Fruit fly (Drosophila melanogaster) Kc167 (cell line): ENCODE results near the gene raptor.

Experiments used
- Myc ChIP-seq: fragments of >200 bp; optimal IDR thresholded peaks from 2 replicates; lab custom pipeline; 2017; ENCODE audit warnings: missing external identifiers
- Sin3A ChIP-seq: fragments of >200 bp; optimal IDR thresholded peaks from 2 replicates; lab custom pipeline; 2018; ENCODE audit warnings: missing external identifiers
- h ChIP-seq: fragments of >200 bp; optimal IDR thresholded peaks from 3 replicates; lab custom pipeline; 2018; ENCODE audit warnings: missing external identifiers
- insv ChIP-seq: fragments of >200 bp; optimal IDR thresholded peaks from 3 replicates; lab custom pipeline; 2018; ENCODE audit warnings: missing external identifiers
- psq ChIP-seq: fragments of >200 bp; optimal IDR thresholded peaks from 2 replicates; lab custom pipeline; 2017; ENCODE audit warnings: missing external identifiers
- ttk ChIP-seq: sonication (Bioruptor generic); optimal IDR thresholded peaks from 2 replicates; lab custom pipeline; 2017; ENCODE audit warnings: missing external identifiers

Gene raptor

DNA sequence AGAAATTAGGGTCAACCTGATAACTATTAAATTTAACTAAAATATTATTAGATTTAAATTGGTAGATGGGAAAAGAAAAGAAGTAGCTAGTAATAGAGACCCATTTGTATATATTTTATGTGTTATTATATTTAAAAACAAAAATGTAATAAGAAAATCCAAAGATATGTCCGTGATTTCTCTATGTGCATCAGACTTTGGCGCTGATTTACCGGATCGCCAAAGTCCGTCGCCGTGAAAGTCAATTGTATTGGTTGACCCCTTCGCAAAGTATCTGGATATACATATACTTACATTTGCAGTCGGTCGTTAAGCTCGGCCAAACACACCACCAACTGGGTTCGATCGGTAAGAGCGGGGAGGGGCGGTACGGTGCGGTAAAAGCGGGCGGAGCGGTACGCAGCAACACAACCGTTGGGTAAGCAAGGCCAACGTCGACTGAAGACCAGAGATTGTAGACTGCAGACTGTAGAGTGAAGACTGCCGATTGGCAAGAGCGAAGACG is 12.9 kb downstream of the raptor start:
- TF ChIP-seq ttk = no peak
- TF ChIP-seq h = no peak
- TF ChIP-seq Myc = no peak
- TF ChIP-seq insv (lab: Kevin White, UChicago) = no peak
- TF ChIP-seq Sin3A (lab: Kevin White, UChicago) = no peak
- no peak for TF ChIP-seq psq (lab: Kevin White, UChicago)

DNA sequence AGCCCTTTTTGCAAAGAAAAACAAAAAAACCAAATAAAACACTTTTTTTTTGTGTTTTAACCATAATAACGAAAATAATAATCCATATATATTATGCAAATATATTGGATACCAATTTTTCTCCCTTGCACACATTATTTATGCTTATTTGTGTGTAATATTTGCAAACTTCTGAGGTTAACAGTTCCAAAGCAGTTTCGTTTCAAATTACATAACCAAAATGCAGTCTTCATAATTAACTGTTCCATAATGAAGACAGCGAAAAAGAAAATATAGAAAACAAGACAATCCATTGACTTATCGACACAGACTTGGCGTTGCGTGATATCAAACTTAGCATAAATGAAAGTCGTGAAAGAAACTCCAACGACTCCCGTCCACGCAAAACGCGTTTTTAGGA is 14.4 kb downstream of the raptor start:
- TF ChIP-seq Sin3A (lab: Kevin White, UChicago) (no peak), Myc (no peak), ttk (no peak), psq (lab: Kevin White, UChicago) (no peak), h (no peak), insv (lab: Kevin White, UChicago) (no peak)

DNA sequence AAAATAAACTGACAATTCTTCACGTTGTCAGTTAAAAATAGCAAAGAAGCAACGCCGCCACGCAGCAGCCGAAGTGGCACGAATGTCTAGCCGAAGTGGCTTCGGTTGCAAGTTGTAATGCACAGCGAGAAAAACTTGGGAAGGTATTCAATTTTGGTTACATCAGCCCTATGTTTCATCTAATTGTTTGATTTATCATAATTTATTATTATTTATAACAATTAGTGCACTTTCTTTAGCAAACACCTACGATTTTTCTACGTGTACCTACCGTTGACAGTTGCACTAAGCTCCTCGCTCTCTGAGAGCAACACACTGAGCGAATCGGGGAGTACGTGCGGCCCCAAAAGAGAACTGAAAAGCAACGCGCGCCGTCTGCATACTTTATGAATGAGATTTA is 15.2 kb downstream of the raptor start, which contains the start of gene Tsp5D:
Tsp5D (minus strand) TSS at position 13 of the 400 bp plus-strand sequence.
- TF ChIP-seq h = no peak
- no peak for TF ChIP-seq Myc
- TF ChIP-seq Sin3A (lab: Kevin White, UChicago) = no peak
- no peak for TF ChIP-seq ttk
- no peak for TF ChIP-seq psq (lab: Kevin White, UChicago)
- TF ChIP-seq insv (lab: Kevin White, UChicago) = no peak

DNA sequence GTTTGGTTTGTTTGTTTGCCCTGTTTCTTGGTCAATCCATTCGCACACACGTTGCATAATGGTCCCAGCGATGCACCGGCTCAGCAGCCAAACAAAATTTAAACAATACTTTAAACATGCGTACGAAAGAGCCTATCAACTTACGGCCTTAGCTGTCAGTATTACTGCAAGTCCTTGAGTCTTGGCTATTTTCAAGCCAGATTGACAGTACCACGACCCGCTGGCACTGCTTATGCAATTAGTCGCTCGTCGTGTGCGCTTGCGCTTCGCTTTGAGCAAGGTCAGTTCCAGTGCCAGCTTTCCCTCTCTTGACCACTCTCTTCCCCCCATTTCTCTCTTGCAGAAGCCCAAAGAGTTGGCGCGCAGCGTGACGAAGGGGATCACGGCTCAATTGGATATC is 21.3 kb downstream of the raptor start:
- TF ChIP-seq h (no peak), Sin3A (lab: Kevin White, UChicago) (no peak), insv (lab: Kevin White, UChicago) (no peak), psq (lab: Kevin White, UChicago) (no peak), Myc (no peak), ttk (no peak)

DNA sequence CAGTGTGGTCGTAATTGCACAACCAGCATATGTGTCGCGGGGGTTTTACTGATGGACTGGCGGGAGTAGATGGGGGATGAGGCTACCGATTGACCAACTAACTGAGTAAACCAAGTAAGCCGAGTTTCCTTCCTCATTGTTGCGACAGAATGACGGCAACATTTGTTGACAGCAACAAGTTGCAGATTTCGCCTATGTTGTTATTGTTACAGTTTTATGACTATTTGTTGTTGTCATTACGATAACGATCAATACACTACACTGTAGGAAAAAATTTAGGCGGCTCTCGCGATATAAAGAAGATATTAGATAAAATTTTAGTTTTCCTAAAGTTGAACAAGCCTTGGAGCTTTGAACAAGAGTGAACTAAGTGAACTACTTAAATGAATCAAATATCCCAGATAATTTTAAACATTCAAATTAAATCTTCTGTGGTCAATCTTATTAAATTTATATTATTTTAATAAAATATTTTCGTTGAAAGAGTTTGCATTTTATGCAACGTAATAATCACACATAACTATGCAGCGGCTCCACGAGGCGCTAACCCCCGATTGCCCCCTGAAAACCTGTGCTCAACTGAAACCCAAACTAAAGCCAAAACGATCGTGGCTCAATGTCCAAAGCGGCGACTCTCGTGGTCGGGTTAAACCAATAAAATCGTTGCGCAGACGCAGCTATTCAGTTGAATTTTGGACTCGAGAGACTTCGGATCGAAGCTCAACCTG is 22.6 kb downstream of the raptor start, which contains the start of gene CG5928:
CG5928 (plus strand) TSS at position 678 of the 728 bp plus-strand sequence.
- no peak for TF ChIP-seq insv (lab: Kevin White, UChicago)
- TF ChIP-seq Sin3A (lab: Kevin White, UChicago) = no peak
- TF ChIP-seq h = no peak
- TF ChIP-seq psq (lab: Kevin White, UChicago) = no peak
- TF ChIP-seq ttk = no peak
- no peak for TF ChIP-seq Myc

DNA sequence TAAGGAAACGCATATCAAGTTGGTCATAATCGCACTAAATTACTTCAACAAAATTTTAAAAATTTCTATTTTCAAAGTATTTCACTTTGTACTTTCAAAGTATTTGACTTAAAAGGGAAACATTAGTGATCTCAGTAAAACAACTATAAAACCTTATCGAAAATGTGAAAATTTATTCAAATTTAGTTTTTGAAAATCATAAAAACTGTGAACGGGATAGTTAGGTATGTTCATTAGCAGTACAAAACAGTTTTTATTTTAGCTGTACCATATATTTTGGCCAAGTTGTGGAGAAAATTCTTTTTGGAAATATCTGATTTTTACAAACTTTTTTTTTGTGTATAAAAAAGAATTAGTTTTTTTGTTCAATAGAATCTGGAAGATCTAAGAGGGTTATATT is 23.7 kb downstream of the raptor start, which contains the start of gene CG43115:
CG43115 (minus strand) TSS at position 101 of the 400 bp plus-strand sequence.
- TF ChIP-seq insv (lab: Kevin White, UChicago) = no peak
- no peak for TF ChIP-seq ttk
- TF ChIP-seq Sin3A (lab: Kevin White, UChicago) = no peak
- TF ChIP-seq h = no peak
- TF ChIP-seq Myc = no peak
- TF ChIP-seq psq (lab: Kevin White, UChicago) = no peak

DNA sequence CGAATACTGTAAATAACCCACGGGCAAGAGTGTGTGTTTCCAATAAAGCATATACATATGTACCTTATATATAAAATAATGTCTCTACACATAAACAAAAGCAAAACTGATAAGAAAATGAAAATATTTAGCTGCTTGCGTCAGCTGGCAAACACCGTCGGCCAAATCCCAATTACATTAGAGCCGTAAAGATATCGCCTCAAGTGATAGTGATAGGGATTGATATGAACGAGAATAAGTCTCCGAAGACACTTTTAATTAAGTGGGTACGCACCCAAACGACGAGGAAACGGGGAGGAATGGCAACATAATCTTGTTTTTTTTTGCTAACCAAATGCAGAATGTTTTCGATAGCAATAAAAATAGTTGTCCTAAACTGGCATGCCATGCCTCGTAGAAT is 25.5 kb downstream of the raptor start:
- TF ChIP-seq h = no peak
- TF ChIP-seq psq (lab: Kevin White, UChicago) = no peak
- TF ChIP-seq insv (lab: Kevin White, UChicago) = no peak
- no peak for TF ChIP-seq Sin3A (lab: Kevin White, UChicago)
- no peak for TF ChIP-seq Myc
- no peak for TF ChIP-seq ttk

DNA sequence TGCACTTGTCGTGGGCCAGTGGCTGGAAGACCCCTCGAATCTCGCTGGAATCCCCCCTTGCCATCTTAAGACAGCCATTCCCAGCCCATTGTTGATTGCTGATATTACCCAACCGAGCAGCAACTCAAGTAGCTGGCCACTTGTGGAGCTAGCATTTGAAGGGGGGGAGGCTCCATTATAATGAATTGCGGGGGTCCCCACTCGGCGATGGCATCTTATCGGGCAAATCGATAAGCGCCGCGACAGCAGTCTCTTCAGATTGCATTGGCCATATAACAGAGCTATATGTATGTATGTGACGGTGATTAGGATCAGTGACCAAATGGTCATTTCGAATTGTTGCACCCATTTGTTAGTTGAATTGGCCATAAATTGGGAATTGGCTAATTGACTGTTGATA is 27.8 kb downstream of the raptor start:
- no peak for TF ChIP-seq psq (lab: Kevin White, UChicago)
- TF ChIP-seq Myc = no peak
- TF ChIP-seq h = no peak
- no peak for TF ChIP-seq ttk
- TF ChIP-seq Sin3A (lab: Kevin White, UChicago) = no peak
- no peak for TF ChIP-seq insv (lab: Kevin White, UChicago)

DNA sequence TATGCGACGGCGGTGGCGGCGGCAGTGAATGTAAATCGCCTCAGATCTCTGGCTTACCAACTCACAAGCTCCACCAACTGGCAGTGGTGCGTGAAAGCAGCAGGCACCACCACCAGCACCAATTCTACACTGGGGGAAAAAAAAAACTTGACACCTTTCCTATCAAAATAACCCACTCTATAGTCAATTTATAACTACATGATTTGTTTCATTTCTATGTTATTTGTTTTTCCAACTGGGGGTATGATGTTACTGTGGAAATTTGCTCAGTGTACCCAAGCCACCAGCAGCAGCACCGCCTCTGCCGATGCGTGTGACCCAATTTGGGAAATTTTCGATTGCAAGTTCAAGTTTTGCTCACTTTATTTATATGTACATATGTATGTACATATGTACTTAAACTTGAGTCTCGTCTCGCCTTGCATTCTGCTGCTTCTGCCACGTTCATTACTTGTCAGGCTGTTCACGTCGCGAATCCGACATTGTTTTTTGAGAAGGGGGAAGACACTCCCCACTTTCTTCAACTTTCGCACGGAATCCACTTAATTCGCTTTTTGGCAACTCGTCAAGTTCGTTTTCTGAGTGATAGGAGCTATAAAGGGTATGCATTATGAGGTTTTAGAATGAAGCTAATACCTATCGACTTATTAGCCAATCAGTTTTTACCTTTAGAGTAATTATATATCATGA is 30.7 kb downstream of the raptor start:
- no peak for TF ChIP-seq Sin3A (lab: Kevin White, UChicago)
- TF ChIP-seq Myc = no peak
- TF ChIP-seq h = no peak

DNA sequence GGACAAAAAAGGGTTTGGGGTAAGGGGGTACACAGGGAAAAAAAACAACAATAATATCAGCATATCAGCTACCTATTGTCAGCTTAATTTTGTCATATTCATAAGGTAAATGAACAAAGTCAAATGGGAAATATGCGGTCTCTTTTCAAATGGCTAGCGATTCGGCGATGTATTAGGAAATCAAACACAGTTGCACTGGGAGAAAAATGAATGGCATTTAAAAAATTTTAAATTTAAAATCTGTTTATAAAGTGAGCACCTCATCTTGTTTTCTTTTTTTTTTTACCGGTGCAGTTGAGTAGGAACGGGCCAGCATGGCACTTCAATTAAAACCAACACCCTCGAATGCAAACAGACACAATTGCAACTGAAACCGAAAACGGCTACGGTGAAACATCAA is 36.0 kb downstream of the raptor start:
- TF ChIP-seq Myc (no peak), insv (lab: Kevin White, UChicago) (no peak), psq (lab: Kevin White, UChicago) (no peak), ttk (no peak), Sin3A (lab: Kevin White, UChicago) (no peak), h (no peak)

DNA sequence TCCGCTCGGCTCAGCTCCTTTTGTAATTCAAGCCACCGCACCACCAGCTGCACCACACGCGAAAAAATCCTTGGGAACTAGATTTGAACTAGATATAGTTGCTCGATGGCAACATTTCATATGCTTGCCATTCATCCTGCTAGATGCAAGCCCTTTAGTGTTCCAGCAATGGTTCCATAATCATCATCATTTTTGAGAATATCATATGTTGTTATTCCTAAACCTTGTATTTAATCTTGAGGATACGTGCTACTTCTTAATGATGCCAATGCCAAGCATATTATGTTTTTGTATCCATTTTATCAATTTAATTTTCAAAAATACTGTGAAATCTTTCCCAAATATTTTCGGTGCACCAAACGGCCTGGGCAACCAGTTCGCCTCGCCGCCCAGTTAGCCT is 37.1 kb downstream of the raptor start:
- TF ChIP-seq psq (lab: Kevin White, UChicago) (no peak), Sin3A (lab: Kevin White, UChicago) (no peak), insv (lab: Kevin White, UChicago) (no peak), ttk (no peak), Myc (no peak), h (no peak)

DNA sequence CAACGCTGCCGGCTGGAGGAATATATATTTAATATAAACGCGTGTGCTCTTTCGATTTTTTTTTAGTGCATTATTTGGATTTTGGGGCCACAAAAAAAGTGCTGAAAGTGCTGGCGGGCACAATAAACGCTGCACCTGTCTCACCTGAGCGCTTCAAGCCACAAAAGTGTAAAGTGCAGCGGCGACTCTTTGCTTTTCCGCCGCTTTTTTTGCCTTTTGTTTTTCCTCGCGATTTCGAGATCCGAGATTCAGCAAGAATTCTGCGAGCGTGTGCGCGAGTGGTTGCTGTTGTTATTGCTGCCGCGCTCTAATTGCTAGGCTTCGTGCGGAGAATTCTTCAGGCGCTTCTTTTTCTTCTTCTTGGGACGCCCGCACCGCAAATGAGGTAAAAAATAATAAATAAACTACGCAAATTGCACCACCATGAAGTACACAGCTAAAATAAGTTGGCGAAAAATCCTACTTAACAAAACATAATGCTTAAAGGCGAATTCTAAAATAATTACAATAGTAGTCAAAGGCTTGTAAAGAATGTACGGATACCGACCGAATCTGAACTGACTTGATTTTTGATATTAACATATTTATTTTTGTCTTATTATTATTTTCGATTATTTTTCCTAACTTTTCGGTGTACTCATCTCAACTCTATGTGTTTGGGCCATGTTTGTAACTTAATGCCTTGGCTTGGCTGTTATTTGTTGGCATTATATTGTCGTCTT is 38.9 kb downstream of the raptor start:
- TF ChIP-seq psq (lab: Kevin White, UChicago) (no peak), insv (lab: Kevin White, UChicago) (no peak), h (no peak), Myc (no peak), ttk (no peak), Sin3A (lab: Kevin White, UChicago) (no peak)
